Fruit fly (Drosophila melanogaster) whole organism, embryonic: Measurements from ENCODE around the gene CG15537.
A peak's percentile ranks its signal among the peaks of the same experiment; 100 is the strongest.

Experiments used
- Bdp1 ChIP-seq: fragments of 200-800 bp; sonication (Bioruptor generic); optimal IDR thresholded peaks from 3 replicates; lab custom pipeline; 2016; ENCODE audit warnings: missing biosample characterization, missing genetic modification characterization
- C15 ChIP-seq: fragments of 200-800 bp; sonication (Bioruptor generic); IDR thresholded peaks from 3 replicates; pipeline ENCODE4 v1.3.6; 2022; ENCODE audit warnings: missing biosample characterization, missing genetic modification characterization
- CG10431 ChIP-seq: fragments of 200-800 bp; sonication (Bioruptor generic); optimal IDR thresholded peaks from 3 replicates; lab custom pipeline; 2018; ENCODE audit warnings: missing biosample characterization, mild to moderate bottlenecking, missing genetic modification characterization
- CG12219 ChIP-seq: fragments of 200-800 bp; sonication (Bioruptor generic); optimal IDR thresholded peaks from 3 replicates; lab custom pipeline; 2018; ENCODE audit warnings: missing biosample characterization, mild to moderate bottlenecking, missing genetic modification characterization
- CG1233 ChIP-seq: fragments of 200-800 bp; sonication (Bioruptor generic); optimal IDR thresholded peaks from 4 replicates; lab custom pipeline; 2018; ENCODE audit warnings: missing biosample characterization, mild to moderate bottlenecking, missing genetic modification characterization
- CG13624 ChIP-seq: fragments of 200-800 bp; sonication (Bioruptor generic); optimal IDR thresholded peaks from 2 replicates; lab custom pipeline; 2016; ENCODE audit warnings: missing biosample characterization, missing genetic modification characterization
- CG13894 ChIP-seq: fragments of 200-800 bp; sonication (Bioruptor generic); optimal IDR thresholded peaks from 3 replicates; lab custom pipeline; 2018; ENCODE audit warnings: missing biosample characterization, mild to moderate bottlenecking, missing genetic modification characterization, moderate library complexity
- CG15479 ChIP-seq: fragments of 200-800 bp; sonication (Bioruptor generic); optimal IDR thresholded peaks from 3 replicates; lab custom pipeline; 2019; ENCODE audit warnings: missing biosample characterization, mild to moderate bottlenecking, missing genetic modification characterization, moderate library complexity
- CG1603 ChIP-seq: fragments of 200-800 bp; sonication (Bioruptor generic); optimal IDR thresholded peaks from 2 replicates; lab custom pipeline; 2019; ENCODE audit warnings: missing biosample characterization, mild to moderate bottlenecking, missing genetic modification characterization, moderate library complexity
- CG16779 ChIP-seq: fragments of 200-800 bp; sonication (Bioruptor generic); IDR thresholded peaks from 2 replicates; pipeline ENCODE4 v1.3.6; 2022; ENCODE audit warnings: missing biosample characterization, missing genetic modification characterization
- CG16815 ChIP-seq: fragments of 200-800 bp; sonication (Bioruptor generic); optimal IDR thresholded peaks from 3 replicates; lab custom pipeline; 2017; ENCODE audit warnings: missing biosample characterization, mild to moderate bottlenecking, missing genetic modification characterization
- CG17359 ChIP-seq: fragments of 200-800 bp; sonication (Bioruptor generic); optimal IDR thresholded peaks from 3 replicates; lab custom pipeline; 2018; ENCODE audit warnings: missing biosample characterization, mild to moderate bottlenecking, missing genetic modification characterization, moderate library complexity
- CG17912 ChIP-seq: fragments of 200-800 bp; sonication (Bioruptor generic); optimal IDR thresholded peaks from 2 replicates; lab custom pipeline; 2018; ENCODE audit warnings: missing biosample characterization, mild to moderate bottlenecking, missing genetic modification characterization
- CG18262 ChIP-seq: fragments of 200-800 bp; optimal IDR thresholded peaks from 3 replicates; lab custom pipeline; 2019; ENCODE audit warnings: missing biosample characterization, mild to moderate bottlenecking, missing genetic modification characterization, moderate library complexity
- CG2199 ChIP-seq: fragments of 200-800 bp; sonication (Bioruptor generic); IDR thresholded peaks from 3 replicates; pipeline ENCODE4 v1.3.6; 2022; ENCODE audit warnings: missing biosample characterization, missing genetic modification characterization
- CG30403 ChIP-seq: fragments of 200-800 bp; sonication (Bioruptor generic); optimal IDR thresholded peaks from 3 replicates; lab custom pipeline; 2016; ENCODE audit warnings: missing biosample characterization, missing genetic modification characterization
- CG33557 ChIP-seq: fragments of 200-800 bp; sonication (Bioruptor generic); optimal IDR thresholded peaks from 2 replicates; lab custom pipeline; 2019; ENCODE audit warnings: missing biosample characterization, mild to moderate bottlenecking, missing genetic modification characterization, moderate library complexity
- CG3847 ChIP-seq: fragments of 200-800 bp; sonication (Bioruptor generic); IDR thresholded peaks from 2 replicates; pipeline ENCODE4 v1.3.6; 2022; ENCODE audit warnings: missing biosample characterization, missing genetic modification characterization
- CG6272 ChIP-seq: fragments of 200-800 bp; sonication (Bioruptor generic); IDR thresholded peaks from 2 replicates; pipeline ENCODE4 v1.3.6; 2022; ENCODE audit warnings: missing biosample characterization, missing genetic modification characterization
- CG6689 ChIP-seq: fragments of 200-800 bp; sonication (Bioruptor generic); IDR thresholded peaks from 2 replicates; pipeline ENCODE4 v1.3.6; 2022; ENCODE audit warnings: missing biosample characterization, missing genetic modification characterization
- CG6791 ChIP-seq: fragments of 200-800 bp; sonication (Bioruptor generic); IDR thresholded peaks from 3 replicates; pipeline ENCODE4 v1.3.6; 2022; ENCODE audit warnings: missing biosample characterization, missing genetic modification characterization; ENCODE audit not compliant: partially characterized antibody
- CG7963 ChIP-seq: fragments of 200-800 bp; sonication (Bioruptor generic); IDR thresholded peaks from 3 replicates; pipeline ENCODE4 v1.3.6; 2022; ENCODE audit warnings: missing biosample characterization, missing genetic modification characterization; ENCODE audit not compliant: partially characterized antibody
- CG7987 ChIP-seq: fragments of 200-800 bp; sonication (Bioruptor generic); optimal IDR thresholded peaks from 2 replicates; lab custom pipeline; 2018; ENCODE audit warnings: missing biosample characterization, mild to moderate bottlenecking, missing genetic modification characterization, moderate library complexity
- CG8290 ChIP-seq, 3 experiments: fragments of 200-800 bp; sonication (Bioruptor generic); optimal IDR thresholded peaks; 2 replicates each; lab custom pipeline; 2016 to 2019; ENCODE audit warnings: missing biosample characterization in 3 of 3, missing genetic modification characterization in 3 of 3, mild to moderate bottlenecking in 2 of 3, moderate library complexity in 1 of 3
- CG8359 ChIP-seq: fragments of 200-800 bp; sonication (Bioruptor generic); optimal IDR thresholded peaks from 2 replicates; lab custom pipeline; 2017; ENCODE audit warnings: missing biosample characterization, mild to moderate bottlenecking, missing genetic modification characterization, borderline replicate concordance
- CG9727 ChIP-seq: fragments of 200-800 bp; sonication (Bioruptor generic); optimal IDR thresholded peaks from 3 replicates; lab custom pipeline; 2017; ENCODE audit warnings: missing biosample characterization, mild to moderate bottlenecking, missing genetic modification characterization
- Chrac-16 ChIP-seq: fragments of 200-800 bp; sonication (Bioruptor generic); optimal IDR thresholded peaks from 3 replicates; lab custom pipeline; 2016; ENCODE audit warnings: missing biosample characterization, missing genetic modification characterization
- D19B ChIP-seq: fragments of 200-800 bp; sonication (Bioruptor generic); optimal IDR thresholded peaks from 2 replicates; lab custom pipeline; 2017; ENCODE audit warnings: missing biosample characterization, mild to moderate bottlenecking, missing genetic modification characterization
- Deaf1 ChIP-seq: fragments of 200-800 bp; optimal IDR thresholded peaks from 3 replicates; lab custom pipeline; 2019; ENCODE audit warnings: missing biosample characterization, mild to moderate bottlenecking, missing genetic modification characterization, moderate library complexity
- Drgx ChIP-seq: fragments of 200-800 bp; sonication (Bioruptor generic); IDR thresholded peaks from 2 replicates; pipeline ENCODE4 v1.3.6; 2022; ENCODE audit warnings: missing biosample characterization, missing genetic modification characterization
- HmgD ChIP-seq: fragments of 200-800 bp; sonication (Bioruptor generic); optimal IDR thresholded peaks from 3 replicates; lab custom pipeline; 2016; ENCODE audit warnings: missing biosample characterization, missing genetic modification characterization
- Jarid2 ChIP-seq: fragments of 200-800 bp; sonication (Bioruptor generic); optimal IDR thresholded peaks from 3 replicates; lab custom pipeline; 2017; ENCODE audit warnings: mild to moderate bottlenecking, missing biosample characterization, missing genetic modification reagents, missing genetic modification characterization
- Lpt ChIP-seq: fragments of >200 bp; optimal IDR thresholded peaks from 2 replicates; lab custom pipeline; 2018; ENCODE audit warnings: missing biosample characterization, missing genetic modification characterization
- Med ChIP-seq: fragments of 200-800 bp; sonication (Bioruptor generic); peaks from one replicate; lab custom pipeline; 2016; ENCODE audit warnings: missing biosample characterization, missing genetic modification characterization, mild to moderate bottlenecking, inconsistent platforms, moderate library complexity
- Rfx ChIP-seq: fragments of 200-800 bp; sonication (Bioruptor generic); IDR thresholded peaks from 2 replicates; pipeline ENCODE4 v1.3.6; 2022; ENCODE audit warnings: missing biosample characterization, missing genetic modification characterization
- ab ChIP-seq: fragments of 200-800 bp; sonication (Bioruptor generic); optimal IDR thresholded peaks from 2 replicates; lab custom pipeline; 2016; ENCODE audit warnings: missing biosample characterization, missing genetic modification characterization
- ato ChIP-seq: fragments of 200-800 bp; sonication (Bioruptor generic); IDR thresholded peaks from 2 replicates; pipeline ENCODE4 v1.3.6; 2022; ENCODE audit warnings: missing biosample characterization, missing genetic modification characterization; ENCODE audit not compliant: partially characterized antibody
- chinmo ChIP-seq: fragments of 200-800 bp; sonication (Bioruptor generic); IDR thresholded peaks from 4 replicates; pipeline ENCODE4 v1.3.6; 2022; ENCODE audit warnings: missing biosample characterization, missing genetic modification characterization; ENCODE audit not compliant: partially characterized antibody
- gem ChIP-seq: fragments of 200-800 bp; sonication (Bioruptor generic); optimal IDR thresholded peaks from 2 replicates; lab custom pipeline; 2019; ENCODE audit warnings: missing biosample characterization, mild to moderate bottlenecking, missing genetic modification characterization, moderate library complexity
- gt ChIP-seq: fragments of 200-800 bp; sonication (Bioruptor generic); IDR thresholded peaks from 2 replicates; pipeline ENCODE4 v1.3.6; 2022; ENCODE audit warnings: missing biosample characterization, missing genetic modification characterization
- hbn ChIP-seq: fragments of 200-800 bp; sonication (Bioruptor generic); IDR thresholded peaks from 2 replicates; pipeline ENCODE4 v1.3.6; 2022; ENCODE audit warnings: missing biosample characterization, missing genetic modification characterization; ENCODE audit not compliant: partially characterized antibody
- jumu ChIP-seq: fragments of 200-800 bp; sonication (Bioruptor generic); optimal IDR thresholded peaks from 3 replicates; lab custom pipeline; 2016; ENCODE audit warnings: missing biosample characterization, missing genetic modification characterization
- kni ChIP-seq: fragments of 200-800 bp; sonication (Bioruptor generic); optimal IDR thresholded peaks from 3 replicates; lab custom pipeline; 2017; ENCODE audit warnings: mild to moderate bottlenecking, missing biosample characterization, missing genetic modification reagents, missing genetic modification characterization
- ranshi ChIP-seq: fragments of 200-800 bp; sonication (Bioruptor generic); IDR thresholded peaks from 2 replicates; pipeline ENCODE4 v1.3.6; 2022; ENCODE audit warnings: missing biosample characterization, missing genetic modification characterization
- rib ChIP-seq: fragments of 200-800 bp; sonication (Bioruptor generic); IDR thresholded peaks from 2 replicates; pipeline ENCODE4 v1.3.6; 2022; ENCODE audit warnings: missing biosample characterization, missing genetic modification characterization
- slbo ChIP-seq: fragments of 200-800 bp; sonication (Bioruptor generic); IDR thresholded peaks from 2 replicates; pipeline ENCODE4 v1.3.6; 2022; ENCODE audit warnings: missing biosample characterization, missing genetic modification characterization
- slp2 ChIP-seq: fragments of 200-800 bp; sonication (Bioruptor generic); optimal IDR thresholded peaks from 2 replicates; lab custom pipeline; 2016; ENCODE audit warnings: missing biosample characterization, missing genetic modification characterization
- stc ChIP-seq: fragments of 200-800 bp; sonication (Bioruptor generic); IDR thresholded peaks from 2 replicates; pipeline ENCODE4 v1.3.6; 2022; ENCODE audit warnings: missing biosample characterization, missing genetic modification characterization
- zen ChIP-seq: fragments of 200-800 bp; sonication (Bioruptor generic); optimal IDR thresholded peaks from 3 replicates; lab custom pipeline; 2018; ENCODE audit warnings: missing biosample characterization, mild to moderate bottlenecking, missing genetic modification characterization, moderate library complexity

CG15537 gene

DNA sequence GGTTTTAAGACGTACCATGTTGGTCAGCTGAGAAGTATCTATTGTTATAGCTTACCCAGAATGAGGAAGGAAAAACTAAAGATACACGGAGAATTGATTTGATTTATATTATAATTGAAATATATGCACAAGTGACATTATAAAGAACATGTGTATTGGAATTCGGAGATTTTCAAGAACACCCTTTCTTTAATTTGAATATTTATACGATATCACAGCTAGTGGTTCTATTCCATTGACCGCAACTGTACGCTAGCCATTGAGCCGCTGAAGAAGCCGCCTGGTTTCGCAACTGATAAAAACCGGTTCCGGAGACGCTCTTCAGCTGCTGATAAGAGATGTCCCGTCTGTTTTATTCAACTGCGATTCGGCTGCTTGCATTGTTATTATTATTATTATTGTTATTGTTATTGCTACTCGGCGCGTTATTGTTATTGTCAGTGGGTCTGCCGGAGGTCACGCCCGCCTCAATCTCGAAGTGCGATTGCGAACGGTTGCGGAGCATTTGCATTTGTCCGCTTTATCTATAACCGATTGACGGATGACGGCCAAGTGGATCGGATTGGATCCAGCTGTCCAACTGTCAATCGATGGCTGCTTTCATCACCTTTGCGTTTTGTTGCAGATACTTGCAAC lies 18.3 kb upstream of the CG15537 start (continued):
- TF ChIP-seq CG18262 = peak; percentile 33
- peak; percentile 41 for TF ChIP-seq CG30403
- TF ChIP-seq gt (GFP tag; lab: Robert Waterston, UW) = no peak
- TF ChIP-seq Lpt = no peak
- TF ChIP-seq kni (GFP tag; lab: Kevin White, UChicago) = no peak
- no peak for TF ChIP-seq CG7963 (GFP tag; lab: Robert Waterston, UW)
- TF ChIP-seq CG6272 (GFP tag; lab: Robert Waterston, UW) = no peak
- no peak for TF ChIP-seq CG8359 (GFP tag; lab: Kevin White, UChicago)
- no peak for TF ChIP-seq Jarid2 (GFP tag; lab: Kevin White, UChicago)
- TF ChIP-seq CG17912 (GFP tag; lab: Kevin White, UChicago) = no peak
- peak; percentile 64 for TF ChIP-seq gem (tag; lab: Kevin White, UChicago)
- 0 out of 4 replicates have a peak, but pooled peaks have one; percentile 12 for TF ChIP-seq chinmo (GFP tag; lab: Robert Waterston, UW)
- TF ChIP-seq CG17359 (tag; lab: Kevin White, UChicago) = peak; percentile 29
- TF ChIP-seq zen (tag; lab: Kevin White, UChicago) = no peak
- TF ChIP-seq Chrac-16 (GFP tag; lab: Kevin White, UChicago) = no peak
- no peak for TF ChIP-seq CG16779 (GFP tag; lab: Robert Waterston, UW)
- 0 out of 2 replicates have a peak, but pooled peaks have one; percentile 8 for TF ChIP-seq stc (GFP tag; lab: Robert Waterston, UW)
- TF ChIP-seq HmgD (GFP tag; lab: Kevin White, UChicago) = no peak
- TF ChIP-seq CG15479 (GFP tag; lab: Kevin White, UChicago) = peak; percentile 21
- peak; percentile 54 for TF ChIP-seq Med
- peak; percentile 51; the same call in 1 of the 2 replicates for TF ChIP-seq Drgx (GFP tag; lab: Robert Waterston, UW)
- TF ChIP-seq CG6689 (GFP tag; lab: Robert Waterston, UW) = 0 out of 2 replicates have a peak, but pooled peaks have one; percentile 37
- peak; percentile 59 for TF ChIP-seq slbo (GFP tag; lab: Robert Waterston, UW)
- peak; percentile 41 for TF ChIP-seq CG12219 (GFP tag; lab: Kevin White, UChicago)
- TF ChIP-seq jumu (GFP tag; lab: Kevin White, UChicago) = no peak
- 0 out of 3 replicates have a peak, but pooled peaks have one; percentile 45 for TF ChIP-seq CG2199 (GFP tag; lab: Robert Waterston, UW)
- TF ChIP-seq ab (GFP tag; lab: Kevin White, UChicago) = no peak
- TF ChIP-seq slp2 = no peak
- TF ChIP-seq CG3847 (GFP tag; lab: Robert Waterston, UW) = no peak
- no peak for TF ChIP-seq hbn (GFP tag; lab: Robert Waterston, UW)
- TF ChIP-seq CG13624 (GFP tag; lab: Kevin White, UChicago) = no peak
- TF ChIP-seq ranshi (GFP tag; lab: Robert Waterston, UW) = peak; percentile 31; the same call in 1 of the 2 replicates
- TF ChIP-seq CG9727 = peak; percentile 25
- TF ChIP-seq ato (GFP tag; lab: Robert Waterston, UW) = no peak
- peak; percentile 39 for TF ChIP-seq CG1603 (tag; lab: Kevin White, UChicago)
- no peak for TF ChIP-seq CG6791
- no peak for TF ChIP-seq C15 (GFP tag; lab: Robert Waterston, UW)

dm6 chr3R:30460187-30460586 lies 16.8 kb upstream of the CG15537 start:
- TF ChIP-seq CG13894 (tag; lab: Kevin White, UChicago) (peak; percentile 52), CG10431 (GFP tag; lab: Kevin White, UChicago) (no peak), CG1233 (GFP tag; lab: Kevin White, UChicago) (no peak), CG8290 (GFP tag; optimal IDR thresholded peaks at IDR 0.05; lab: Kevin White, UChicago) (no peak), CG8290 (tag; optimal IDR thresholded peaks at IDR 0.05; lab: Kevin White, UChicago) (no peak), CG1603 (tag; lab: Kevin White, UChicago) (no peak), D19B (GFP tag; lab: Kevin White, UChicago) (peak; percentile 24), CG33557 (GFP tag; lab: Kevin White, UChicago) (no peak), CG7987 (GFP tag; lab: Kevin White, UChicago) (no peak), Jarid2 (GFP tag; lab: Kevin White, UChicago) (peak; percentile 48), Rfx (0 out of 2 replicates have a peak, but pooled peaks have one; percentile 7), CG16815 (GFP tag; lab: Kevin White, UChicago) (no peak), Bdp1 (GFP tag; lab: Kevin White, UChicago) (no peak), Med (peak; percentile 73), Deaf1 (tag; lab: Kevin White, UChicago) (peak; percentile 97), rib (GFP tag; lab: Robert Waterston, UW) (no peak)
